Fruit fly (Drosophila melanogaster) whole organism, wandering third instar larva: ENCODE measurements around the gene klar.
A peak's percentile ranks its signal among the peaks of the same experiment; 100 is the strongest.

ENCODE experiments used
- CG32264 ChIP-seq: fragments of 200-800 bp; sonication (Bioruptor generic); optimal IDR thresholded peaks from 2 replicates; lab custom pipeline; 2016; ENCODE audit warnings: missing biosample characterization, missing genetic modification characterization
- CrebA ChIP-seq: fragments of 200-800 bp; sonication (Bioruptor generic); optimal IDR thresholded peaks from 2 replicates; lab custom pipeline; 2016; ENCODE audit warnings: missing biosample characterization, mild to moderate bottlenecking, missing genetic modification characterization, borderline replicate concordance
- HLH106 ChIP-seq: fragments of 200-800 bp; optimal IDR thresholded peaks from 3 replicates; lab custom pipeline; 2019; ENCODE audit warnings: missing biosample characterization, mild to moderate bottlenecking, missing genetic modification characterization, moderate library complexity
- Hnf4 ChIP-seq: fragments of 200-800 bp; sonication (Bioruptor generic); optimal IDR thresholded peaks from 2 replicates; lab custom pipeline; 2016; ENCODE audit warnings: missing biosample characterization, mild to moderate bottlenecking, missing genetic modification characterization
- Hr78 ChIP-seq: fragments of >200 bp; optimal IDR thresholded peaks from 2 replicates; lab custom pipeline; 2017; ENCODE audit warnings: missing biosample characterization, missing genetic modification characterization
- OdsH ChIP-seq: fragments of 200-800 bp; sonication (Bioruptor generic); optimal IDR thresholded peaks from 2 replicates; lab custom pipeline; 2016; ENCODE audit warnings: missing biosample characterization, mild to moderate bottlenecking, missing genetic modification characterization
- Vsx2 ChIP-seq: fragments of 200-300, 225-300 bp; sonication (Bioruptor generic); optimal IDR thresholded peaks from 2 replicates; lab custom pipeline; 2018; ENCODE audit warnings: missing biosample characterization, missing genetic modification characterization; ENCODE audit not compliant: partially characterized antibody
- br ChIP-seq: fragments of 200-800 bp; sonication (Bioruptor generic); optimal IDR thresholded peaks from 2 replicates; lab custom pipeline; 2016; ENCODE audit warnings: missing biosample characterization, missing genetic modification characterization
- dl ChIP-seq, 2 experiments: fragments of 175-275, 200-275 bp in 1 of 2; fragments of 200-275 bp in 1 of 2; sonication (Bioruptor generic); optimal IDR thresholded peaks; lab custom pipeline; 2018; ENCODE audit warnings: mild to moderate bottlenecking in 2 of 2, missing biosample characterization in 2 of 2, missing genetic modification characterization in 2 of 2, moderate library complexity in 2 of 2; ENCODE audit not compliant: partially characterized antibody in 2 of 2, insufficient read depth in 1 of 2
- fru ChIP-seq: fragments of 200-800 bp; sonication (Bioruptor generic); optimal IDR thresholded peaks from 3 replicates; lab custom pipeline; 2016; ENCODE audit warnings: missing biosample characterization, mild to moderate bottlenecking, missing genetic modification characterization
- h ChIP-seq: fragments of 200-800 bp; sonication (Bioruptor generic); optimal IDR thresholded peaks from 3 replicates; lab custom pipeline; 2016; ENCODE audit warnings: missing biosample characterization, mild to moderate bottlenecking, missing genetic modification characterization
- lola ChIP-seq: fragments of >200 bp; optimal IDR thresholded peaks from 2 replicates; lab custom pipeline; 2017; ENCODE audit warnings: missing biosample characterization, missing genetic modification characterization
- psq ChIP-seq: fragments of 200-800 bp; sonication (Bioruptor generic); optimal IDR thresholded peaks from 3 replicates; lab custom pipeline; 2017; ENCODE audit warnings: missing biosample characterization, mild to moderate bottlenecking, missing genetic modification characterization, moderate library complexity
- usp ChIP-seq: fragments of >200 bp; optimal IDR thresholded peaks from 2 replicates; lab custom pipeline; 2017; ENCODE audit warnings: missing biosample characterization, missing genetic modification characterization

- TF ChIP-seq HLH106 (no peak), CrebA (GFP tag; lab: Kevin White, UChicago) (no peak), fru (no peak), Hnf4 (GFP tag; lab: Kevin White, UChicago) (no peak), h (GFP tag; lab: Kevin White, UChicago) (peak; percentile 4), lola (GFP tag; lab: Kevin White, UChicago) (no peak), usp (GFP tag; lab: Kevin White, UChicago) (no peak), Vsx2 (GFP tag; lab: Kevin White, UChicago) (no peak), br (GFP tag; lab: Kevin White, UChicago) (peak; percentile 11), psq (GFP tag; lab: Kevin White, UChicago) (no peak), OdsH (GFP tag; lab: Kevin White, UChicago) (peak; percentile 3), CG32264 (no peak), Hr78 (no peak), dl (GFP tag; optimal IDR thresholded peaks at IDR 0.05; lab: Kevin White, UChicago; ENCODE audit: insufficient read depth in 1 of 2, partially characterized antibody in 2 of 2) (no peak)
These were observed 155.3 kb downstream of the klar start for dm6 chr3L:385095-385494.
